Worm (Caenorhabditis elegans) whole organism, L1 larva: ENCODE results near the gene twk-31.

Experiments used
- snpc-4 ChIP-seq: fragments of 150-350 bp; optimal IDR thresholded peaks from 2 replicates; lab custom pipeline; 2014; ENCODE audit warnings: missing biosample characterization, missing genetic modification characterization
- snu-23 ChIP-seq: sonication (generic microtip); optimal IDR thresholded peaks from 2 replicates; lab custom pipeline; 2016; ENCODE audit warnings: missing genetic modification characterization, missing compliant biosample characterization

- no peak for TF ChIP-seq snu-23
- TF ChIP-seq snpc-4 (tag; lab: Kevin White, UChicago): no peak
These were observed 36.3 kb downstream of the twk-31 start for ce11 chrIII:11446826-11447225.
